Worm (Caenorhabditis elegans) whole organism, L1 larva: ENCODE measurements around the gene F41C3.1.

Experiments used
- mdl-1 ChIP-seq, 2 experiments: fragments of 150-350 bp; optimal IDR thresholded peaks; 2 replicates each; lab custom pipeline; 2014 to 2017; ENCODE audit warnings: missing biosample characterization in 2 of 2, missing genetic modification characterization in 2 of 2, inconsistent platforms in 1 of 2
- ztf-11 ChIP-seq, 2 experiments: sonication (generic microtip); optimal IDR thresholded peaks; 2 replicates each; lab custom pipeline; 2016 to 2017; ENCODE audit warnings: missing genetic modification characterization in 2 of 2, missing biosample characterization in 1 of 2, missing compliant biosample characterization in 1 of 2
- ztf-4 ChIP-seq: fragments of 150-350 bp; optimal IDR thresholded peaks from 2 replicates; lab custom pipeline; 2014; ENCODE audit warnings: missing biosample characterization, missing genetic modification characterization

DNA sequence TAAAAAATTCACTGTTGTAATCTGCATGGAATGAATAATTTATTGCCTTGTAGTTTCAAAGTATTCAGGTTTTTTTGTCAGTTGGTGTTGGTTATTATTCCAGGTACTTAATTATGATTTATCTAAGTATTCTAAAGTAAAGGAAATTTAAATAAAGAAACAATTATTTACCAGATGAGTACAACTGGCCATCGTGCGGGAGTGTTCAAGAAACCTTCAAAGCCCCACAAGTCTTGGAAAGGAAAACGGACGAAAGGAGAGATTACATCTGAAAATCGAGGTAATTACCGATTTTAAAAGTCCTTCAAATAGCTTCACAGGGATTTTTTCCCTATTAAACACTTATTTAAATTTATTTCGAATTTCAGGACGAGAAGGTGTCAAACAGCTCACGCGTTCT is 42.0 kb upstream of the F41C3.1 start, which contains the start of gene tag-151:
- TF ChIP-seq ztf-11 (tag; optimal IDR thresholded peaks at IDR 0.05; lab: Kevin White, UChicago), result no peak
- TF ChIP-seq ztf-4, result no peak
- TF ChIP-seq mdl-1 (tag; optimal IDR thresholded peaks at IDR 0.05; lab: Kevin White, UChicago), result no peak
